Fruit fly (Drosophila melanogaster): ENCODE measurements around the gene sina.

The sina gene

dm6 chr3L:16872487-16872955 lies 19.0 kb downstream of the sina start (continued):
- peak; percentile 29 for TF ChIP-seq sd (tag; optimal IDR thresholded peaks at IDR 0.05)
- TF ChIP-seq Hr3 (GFP tag; optimal IDR thresholded peaks at IDR 0.05), result peak; percentile 48
- TF ChIP-seq otp (GFP tag; IDR thresholded peaks at IDR 0.05), result no peak
- TF ChIP-seq CG15073 (GFP tag; optimal IDR thresholded peaks at IDR 0.05), result no peak
- peak; percentile 83 for TF ChIP-seq Sox100B (GFP tag; optimal IDR thresholded peaks at IDR 0.05)
- TF ChIP-seq gsb-n (tag; optimal IDR thresholded peaks at IDR 0.05), result peak; percentile 59
- peak; percentile 72 for TF ChIP-seq fd96Cb (tag; optimal IDR thresholded peaks at IDR 0.05)
- TF ChIP-seq Awh (GFP tag; IDR thresholded peaks at IDR 0.05), result 0 out of 2 replicates have a peak, but pooled peaks have one; percentile 9
- no peak for TF ChIP-seq pzg (GFP tag; optimal IDR thresholded peaks at IDR 0.05)
- TF ChIP-seq peb (GFP tag; IDR thresholded peaks at IDR 0.05), result no peak
- TF ChIP-seq CG12236 (GFP tag; optimal IDR thresholded peaks at IDR 0.05), result peak; percentile 45
- peak; percentile 61 for TF ChIP-seq CG8281 (tag; optimal IDR thresholded peaks at IDR 0.05)
- no peak for TF ChIP-seq H15 (GFP tag; IDR thresholded peaks at IDR 0.05)
- peak; percentile 47; the same call in 1 of the 2 replicates for TF ChIP-seq CG31224 (GFP tag; IDR thresholded peaks at IDR 0.05)
- TF ChIP-seq kni (GFP tag; optimal IDR thresholded peaks at IDR 0.05), result no peak
- peak; percentile 54 for TF ChIP-seq wek (GFP tag; optimal IDR thresholded peaks at IDR 0.05)
- TF ChIP-seq tx (GFP tag; optimal IDR thresholded peaks at IDR 0.05), result peak; percentile 46
- no peak for TF ChIP-seq p53 (GFP tag; optimal IDR thresholded peaks at IDR 0.05)
- no peak for TF ChIP-seq CG30431 (GFP tag; optimal IDR thresholded peaks at IDR 0.05)
- peak; percentile 18 for TF ChIP-seq ems (GFP tag; optimal IDR thresholded peaks at IDR 0.05)
- TF ChIP-seq B-H1 (GFP tag; IDR thresholded peaks at IDR 0.05), result peak; percentile 21; the same call in 1 of the 3 replicates
- TF ChIP-seq CG4404 (GFP tag; IDR thresholded peaks at IDR 0.05), result no peak
- TF ChIP-seq CG18011 (GFP tag; optimal IDR thresholded peaks at IDR 0.05), result peak; percentile 33
- no peak for TF ChIP-seq CG6272 (GFP tag; IDR thresholded peaks at IDR 0.05)
- peak; percentile 69 for TF ChIP-seq pb (GFP tag; optimal IDR thresholded peaks at IDR 0.05)
- no peak for TF ChIP-seq Dip2 (GFP tag; IDR thresholded peaks at IDR 0.05)
- peak; percentile 54 for TF ChIP-seq ewg (GFP tag; optimal IDR thresholded peaks at IDR 0.05)
- TF ChIP-seq Jarid2 (GFP tag; optimal IDR thresholded peaks at IDR 0.05), result peak; percentile 59
- TF ChIP-seq CG12104 (GFP tag; optimal IDR thresholded peaks at IDR 0.05), result peak; percentile 78
- peak in 1 of 3 experiments; percentile 54 for TF ChIP-seq lola (GFP tag; optimal IDR thresholded peaks at IDR 0.05)
- TF ChIP-seq tgo (GFP tag; IDR thresholded peaks at IDR 0.05), result peak; percentile 54
- TF ChIP-seq Antp (GFP tag; optimal IDR thresholded peaks at IDR 0.05), result peak; percentile 57
- TF ChIP-seq lov (optimal IDR thresholded peaks at IDR 0.05), result no peak
- no peak for TF ChIP-seq lov (GFP tag; IDR thresholded peaks at IDR 0.05)
- peak; percentile 63 for TF ChIP-seq CG12769 (tag; optimal IDR thresholded peaks at IDR 0.05)
- peak; percentile 35 for TF ChIP-seq CG15514 (GFP tag; optimal IDR thresholded peaks at IDR 0.05)
- no peak for TF ChIP-seq Trl (optimal IDR thresholded peaks at IDR 0.05)
- peak; percentile 53 for TF ChIP-seq Trl (GFP tag; optimal IDR thresholded peaks at IDR 0.05)
- no peak for TF ChIP-seq Hmx (GFP tag; optimal IDR thresholded peaks at IDR 0.05)
- TF ChIP-seq da (GFP tag; optimal IDR thresholded peaks at IDR 0.05), result no peak
- peak; percentile 12 for TF ChIP-seq CG8944 (GFP tag; optimal IDR thresholded peaks at IDR 0.05)
- TF ChIP-seq E2f2 (GFP tag; IDR thresholded peaks at IDR 0.05), result 0 out of 2 replicates have a peak, but pooled peaks have one; percentile 39
- peak; percentile 38 for TF ChIP-seq CG10654 (GFP tag; optimal IDR thresholded peaks at IDR 0.05)
- TF ChIP-seq vvl (GFP tag; IDR thresholded peaks at IDR 0.05), result peak; percentile 42; the same call in 1 of the 2 replicates
- TF ChIP-seq Eip74EF (GFP tag; optimal IDR thresholded peaks at IDR 0.05), result peak in 1 of 2 experiments; percentile 65
- TF ChIP-seq CG10462 (GFP tag; optimal IDR thresholded peaks at IDR 0.05), result peak; percentile 30
- peak; percentile 62 for TF ChIP-seq CG1603 (tag; optimal IDR thresholded peaks at IDR 0.05)
- peak; percentile 76 for TF ChIP-seq nerfin-1 (tag; optimal IDR thresholded peaks at IDR 0.05)
- peak; percentile 42 for TF ChIP-seq CG8359 (GFP tag; optimal IDR thresholded peaks at IDR 0.05; ENCODE audit: borderline replicate concordance)
- TF ChIP-seq ftz-f1 (GFP tag; optimal IDR thresholded peaks at IDR 0.05), result no peak
- TF ChIP-seq CG14965 (GFP tag; optimal IDR thresholded peaks at IDR 0.05; ENCODE audit: borderline replicate concordance), result no peak
